Worm (Caenorhabditis elegans) whole organism, L2 larva: ENCODE data around the gene F18E3.13.
"Not testable (repeated sequence)": the region's sequence is repeated elsewhere in the genome, so short reads cannot be mapped to it uniquely, and the experiment has no call there.

Source experiments
- C34F6.9 ChIP-seq: fragments of 150-350 bp; optimal IDR thresholded peaks from 2 replicates; lab custom pipeline; 2014; ENCODE audit warnings: missing biosample characterization, missing genetic modification characterization
- F13H6.1 ChIP-seq: sonication (generic microtip); optimal IDR thresholded peaks from 2 replicates; lab custom pipeline; 2016; ENCODE audit warnings: missing genetic modification characterization, missing compliant biosample characterization
- R02D3.7 ChIP-seq: fragments of 150-350 bp; optimal IDR thresholded peaks from 2 replicates; lab custom pipeline; 2014; ENCODE audit warnings: missing biosample characterization, missing genetic modification characterization
- Y55F3AM.14 ChIP-seq: fragments of 200-800 bp; sonication (Bioruptor generic); optimal IDR thresholded peaks from 2 replicates; lab custom pipeline; 2018; ENCODE audit warnings: mild to moderate bottlenecking, missing genetic modification characterization, missing compliant biosample characterization
- ama-1 ChIP-seq: fragments of 150-350 bp; optimal IDR thresholded peaks from 2 replicates; lab custom pipeline; 2018; ENCODE audit warnings: inconsistent platforms
- ceh-82 ChIP-seq: fragments of 150-350 bp; optimal IDR thresholded peaks from 2 replicates; lab custom pipeline; 2014; ENCODE audit warnings: missing biosample characterization, missing genetic modification characterization
- egl-27 ChIP-seq: sonication (generic microtip); optimal IDR thresholded peaks from 3 replicates; lab custom pipeline; 2017; ENCODE audit warnings: missing biosample characterization, missing genetic modification reagents, missing genetic modification characterization
- elt-3 ChIP-seq: sonication (generic microtip); optimal IDR thresholded peaks from 2 replicates; lab custom pipeline; 2017; ENCODE audit warnings: missing biosample characterization, missing genetic modification characterization
- gmeb-1 ChIP-seq: fragments of 150-350 bp; optimal IDR thresholded peaks from 2 replicates; lab custom pipeline; 2014; ENCODE audit warnings: missing biosample characterization, missing genetic modification characterization
- lin-11 ChIP-seq: fragments of 150-350 bp; sonication (generic microtip); optimal IDR thresholded peaks from 2 replicates; lab custom pipeline; 2014; ENCODE audit warnings: missing biosample characterization, missing genetic modification characterization, inconsistent platforms, mixed read lengths
- lin-13 ChIP-seq: fragments of 150-350 bp; optimal IDR thresholded peaks from 2 replicates; lab custom pipeline; 2014; ENCODE audit warnings: missing biosample characterization, missing genetic modification reagents, missing genetic modification characterization
- lin-39 ChIP-seq: fragments of 150-350 bp; optimal IDR thresholded peaks from 2 replicates; lab custom pipeline; 2014; ENCODE audit warnings: missing biosample characterization, missing genetic modification reagents, missing genetic modification characterization
- lsy-2 ChIP-seq, 2 experiments: fragments of 150-350 bp in 1 of 2; sonication (generic microtip) in 1 of 2; optimal IDR thresholded peaks; 2 replicates each; lab custom pipeline; 2014 to 2017; ENCODE audit warnings: missing biosample characterization in 2 of 2, missing genetic modification characterization in 2 of 2
- mbf-1 ChIP-seq: sonication (generic microtip); optimal IDR thresholded peaks from 2 replicates; lab custom pipeline; 2017; ENCODE audit warnings: missing biosample characterization, missing genetic modification characterization
- mdl-1 ChIP-seq, 2 experiments: fragments of 150-350 bp in 1 of 2; sonication (generic microtip) in 1 of 2; optimal IDR thresholded peaks; 2 replicates each; lab custom pipeline; 2017; ENCODE audit warnings: missing biosample characterization in 2 of 2, missing genetic modification characterization in 2 of 2
- nhr-11 ChIP-seq: fragments of 150-350 bp; optimal IDR thresholded peaks from 2 replicates; lab custom pipeline; 2014; ENCODE audit warnings: missing biosample characterization, missing genetic modification characterization
- nhr-12 ChIP-seq: fragments of 150-350 bp; optimal IDR thresholded peaks from 2 replicates; lab custom pipeline; 2014; ENCODE audit warnings: missing biosample characterization, missing genetic modification characterization
- nhr-129 ChIP-seq: fragments of 150-350 bp; optimal IDR thresholded peaks from 2 replicates; lab custom pipeline; 2014; ENCODE audit warnings: missing biosample characterization, missing genetic modification characterization
- nhr-23 ChIP-seq: fragments of 150-350 bp; optimal IDR thresholded peaks from 2 replicates; lab custom pipeline; 2014; ENCODE audit warnings: missing biosample characterization, missing genetic modification reagents, missing genetic modification characterization
- nhr-237 ChIP-seq: fragments of 150-350 bp; optimal IDR thresholded peaks from 2 replicates; lab custom pipeline; 2014; ENCODE audit warnings: missing biosample characterization, missing genetic modification characterization
- nhr-25 ChIP-seq: fragments of 150-350 bp; sonication (generic microtip); optimal IDR thresholded peaks from 3 replicates; lab custom pipeline; 2014; ENCODE audit warnings: missing biosample characterization, missing genetic modification characterization
- nhr-77 ChIP-seq: fragments of 150-350 bp; optimal IDR thresholded peaks from 2 replicates; lab custom pipeline; 2014; ENCODE audit warnings: missing biosample characterization, missing genetic modification characterization
- peb-1 ChIP-seq: fragments of 150-350 bp; optimal IDR thresholded peaks from 2 replicates; lab custom pipeline; 2014; ENCODE audit warnings: missing biosample characterization, missing genetic modification characterization
- sem-4 ChIP-seq: fragments of 150-350 bp; optimal IDR thresholded peaks from 2 replicates; lab custom pipeline; 2014; ENCODE audit warnings: missing biosample characterization, missing genetic modification reagents, missing genetic modification characterization
- sma-3 ChIP-seq: sonication (generic microtip); optimal IDR thresholded peaks from 2 replicates; lab custom pipeline; 2016; ENCODE audit warnings: missing genetic modification reagents, missing genetic modification characterization, missing compliant biosample characterization
- sma-9 ChIP-seq, 2 experiments: fragments of 150-350 bp in 1 of 2; sonication (generic microtip) in 1 of 2; optimal IDR thresholded peaks; 2 replicates each; lab custom pipeline; 2014 to 2016; ENCODE audit warnings: missing genetic modification characterization in 2 of 2, mild to moderate bottlenecking in 1 of 2, missing biosample characterization in 1 of 2, missing compliant biosample characterization in 1 of 2, missing genetic modification reagents in 1 of 2, moderate library complexity in 1 of 2
- snpc-4 ChIP-seq: fragments of 150-350 bp; optimal IDR thresholded peaks from 2 replicates; lab custom pipeline; 2014; ENCODE audit warnings: missing biosample characterization, missing genetic modification characterization
- unc-39 ChIP-seq: fragments of 150-350 bp; optimal IDR thresholded peaks from 2 replicates; lab custom pipeline; 2014; ENCODE audit warnings: missing biosample characterization, missing genetic modification characterization
- unc-55 ChIP-seq: fragments of 150-350 bp; sonication (generic microtip); optimal IDR thresholded peaks from 3 replicates; lab custom pipeline; 2014; ENCODE audit warnings: missing biosample characterization, missing genetic modification reagents, missing genetic modification characterization
- unc-62 ChIP-seq: fragments of 150-350 bp; optimal IDR thresholded peaks from 2 replicates; lab custom pipeline; 2014; ENCODE audit warnings: missing biosample characterization, missing genetic modification reagents, missing genetic modification characterization
- zag-1 ChIP-seq: fragments of 150-350 bp; optimal IDR thresholded peaks from 2 replicates; lab custom pipeline; 2014; ENCODE audit warnings: missing biosample characterization, missing genetic modification characterization
- ztf-1 ChIP-seq: fragments of 200-800 bp; sonication (Bioruptor generic); conservative IDR thresholded peaks from 2 replicates; pipeline ENCODE4 v1.3.6; 2022; ENCODE audit warnings: missing genetic modification characterization, missing compliant biosample characterization
- ztf-4 ChIP-seq: fragments of 150-350 bp; optimal IDR thresholded peaks from 2 replicates; lab custom pipeline; 2014; ENCODE audit warnings: missing biosample characterization, missing genetic modification characterization

Gene F18E3.13

ce11 chrV:7444331-7444730 lies 28.4 kb downstream of the F18E3.13 start, which contains the start of gene nhr-141:
TSS of gene nhr-141 (plus strand) at chrV:7444661.
- not testable (repeated sequence) for TF ChIP-seq snpc-4, sem-4, nhr-129 (tag; lab: Kevin White, UChicago)

ce11 chrV:7446965-7447364 lies 31.0 kb downstream of the F18E3.13 start, which contains the start of gene F25E5.5:
TSS of gene F25E5.5 (plus strand) at chrV:7447265.
- TF ChIP-seq F13H6.1 (tag; lab: Kevin White, UChicago): no peak
- no peak for TF ChIP-seq nhr-11 (tag; lab: Kevin White, UChicago)
- no peak for TF ChIP-seq unc-39
- no peak for TF ChIP-seq unc-62 (GFP tag; lab: Kevin White, UChicago)
- TF ChIP-seq egl-27 (tag; lab: Kevin White, UChicago): no peak
- TF ChIP-seq nhr-23: no peak
- TF ChIP-seq ceh-82 (tag; lab: Kevin White, UChicago): no peak
- no peak for TF ChIP-seq lin-11
- no peak for TF ChIP-seq Y55F3AM.14
- TF ChIP-seq unc-55: no peak

DNA sequence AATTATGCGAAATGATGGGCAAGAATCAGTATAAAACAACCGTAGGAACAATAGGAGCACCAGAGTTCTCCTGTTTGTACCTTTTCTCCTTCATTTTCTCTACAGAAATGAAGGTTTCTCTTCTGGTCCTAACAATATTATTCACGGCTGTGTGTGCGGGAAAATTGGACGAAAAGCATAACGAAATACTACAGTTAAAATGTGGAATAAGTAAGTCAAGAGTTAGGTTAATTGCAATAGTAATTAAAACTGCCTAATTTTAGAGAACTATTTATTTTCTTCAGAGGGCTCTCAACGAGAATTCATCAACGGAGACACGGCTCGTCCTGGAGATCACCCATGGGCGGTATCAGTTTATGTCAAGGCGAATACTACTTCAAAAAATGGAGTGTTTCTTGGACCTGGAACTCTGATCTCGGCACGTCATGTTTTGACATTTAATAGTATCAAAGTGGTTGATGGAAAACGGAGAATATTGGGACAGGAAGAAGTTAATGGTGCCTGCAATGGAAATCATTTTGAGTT lies 33.4 kb downstream of the F18E3.13 start, which contains the start of gene try-12:
TSS of gene try-12 (plus strand) at position 51 of the 525 bp plus-strand sequence.
- TF ChIP-seq sma-3: no peak
- TF ChIP-seq ama-1 (lab: Kevin White, UChicago): no peak
- no peak for TF ChIP-seq unc-39
- no peak for TF ChIP-seq nhr-237 (tag; lab: Kevin White, UChicago)
- no peak for TF ChIP-seq elt-3 (tag; lab: Kevin White, UChicago)
- TF ChIP-seq ztf-1 (GFP tag; lab: Robert Waterston, UW): no peak
- no peak for TF ChIP-seq F13H6.1 (tag; lab: Kevin White, UChicago)
- no peak for TF ChIP-seq mbf-1 (tag; lab: Kevin White, UChicago)
- no peak for TF ChIP-seq lin-39 (tag; lab: Kevin White, UChicago)
- TF ChIP-seq peb-1 (tag; lab: Kevin White, UChicago): no peak
- TF ChIP-seq lin-13 (GFP tag; lab: Kevin White, UChicago): no peak
- TF ChIP-seq C34F6.9: no peak
- TF ChIP-seq mdl-1 (tag; optimal IDR thresholded peaks at IDR 0.05; lab: Kevin White, UChicago): no peak
- no peak for TF ChIP-seq Y55F3AM.14
- no peak for TF ChIP-seq gmeb-1 (tag; lab: Kevin White, UChicago)
- TF ChIP-seq zag-1: no peak
- TF ChIP-seq nhr-77 (tag; lab: Kevin White, UChicago): no peak
- TF ChIP-seq unc-55: no peak
- TF ChIP-seq sem-4 (tag; lab: Kevin White, UChicago): no peak

ce11 chrV:7451421-7451820 lies 35.5 kb downstream of the F18E3.13 start, which contains the start of gene try-11:
TSS of gene try-11 (plus strand) at chrV:7451721.
- no peak for TF ChIP-seq nhr-11 (tag; lab: Kevin White, UChicago)
- no peak for TF ChIP-seq unc-55
- no peak for TF ChIP-seq egl-27 (tag; lab: Kevin White, UChicago)
- no peak for TF ChIP-seq nhr-12
- no peak for TF ChIP-seq R02D3.7 (tag; lab: Kevin White, UChicago)
- TF ChIP-seq sma-9 (GFP tag; optimal IDR thresholded peaks at IDR 0.05; lab: Kevin White, UChicago): no peak
- TF ChIP-seq sma-9 (tag; optimal IDR thresholded peaks at IDR 0.05; lab: Kevin White, UChicago): no peak
- TF ChIP-seq ztf-4 (tag; lab: Kevin White, UChicago): no peak
- TF ChIP-seq unc-62 (GFP tag; lab: Kevin White, UChicago): no peak
- no peak for TF ChIP-seq lsy-2 (tag; optimal IDR thresholded peaks at IDR 0.05; lab: Kevin White, UChicago)

DNA sequence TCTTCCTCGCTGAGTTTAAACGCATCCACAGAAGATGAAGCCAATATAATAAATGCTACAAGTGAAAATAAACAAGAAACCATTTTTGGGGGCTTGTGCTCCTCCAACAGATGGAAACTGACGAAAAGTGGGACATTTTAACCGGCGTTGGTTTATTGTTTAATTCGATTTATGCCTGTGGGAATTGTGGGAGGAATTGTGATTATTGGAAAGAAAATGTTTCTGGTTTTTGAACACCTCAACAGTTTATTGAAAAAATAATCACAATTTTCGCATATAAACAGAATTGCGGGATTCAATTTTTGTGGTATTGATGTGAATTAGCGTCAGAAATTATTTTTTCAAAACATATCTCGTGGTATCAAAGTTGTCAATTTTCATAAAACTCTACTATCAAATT lies 38.3 kb downstream of the F18E3.13 start, which contains the start of gene try-8:
TSS of gene try-8 (minus strand) at position 101 of the 400 bp plus-strand sequence.
- TF ChIP-seq nhr-25: no peak
